Worm (Caenorhabditis elegans): ENCODE measurements around the gene nhr-8.

- TF ChIP-seq klf-2 (GFP tag; conservative IDR thresholded peaks at IDR 0.05) = no peak
- TF ChIP-seq ztf-23 (GFP tag; IDR thresholded peaks at IDR 0.05) = no peak
- no peak for TF ChIP-seq ref-1 (GFP tag; conservative IDR thresholded peaks at IDR 0.05)
- no peak for TF ChIP-seq flt-1 (GFP tag; IDR thresholded peaks at IDR 0.05)
- TF ChIP-seq ztf-29 (GFP tag; IDR thresholded peaks at IDR 0.05) = no peak
These were observed 49.3 kb downstream of the nhr-8 start, which contains the start of gene del-7 for ce11 chrIV:7760117-7760516.

All from whole organism, midembryonic.